Fruit fly (Drosophila melanogaster): Measurements from ENCODE around the gene CG32269.

CG32269 gene

dm6 chr3L:3206263-3206662, 2.5 kb downstream of the CG32269 start, which contains the start of gene CG33160 (continued):
- no peak for TF ChIP-seq dysf (GFP tag; IDR thresholded peaks at IDR 0.05)
- TF ChIP-seq esg (GFP tag; conservative IDR thresholded peaks at IDR 0.05), result no peak
- TF ChIP-seq CG2120 (GFP tag; optimal IDR thresholded peaks at IDR 0.05), result no peak
- TF ChIP-seq sc (optimal IDR thresholded peaks at IDR 0.05), result no peak
- TF ChIP-seq sc (GFP tag; optimal IDR thresholded peaks at IDR 0.05), result no peak
- TF ChIP-seq ftz-f1 (GFP tag; optimal IDR thresholded peaks at IDR 0.05), result no peak
- no peak for TF ChIP-seq Dfd (GFP tag; optimal IDR thresholded peaks at IDR 0.05)
- TF ChIP-seq dmrt11E (tag; optimal IDR thresholded peaks at IDR 0.05), result no peak
- TF ChIP-seq CG2202 (tag; optimal IDR thresholded peaks at IDR 0.05), result no peak

- TF ChIP-seq Lhr (GFP tag; optimal IDR thresholded peaks at IDR 0.05) (no peak), CG13123 (GFP tag; optimal IDR thresholded peaks at IDR 0.05) (no peak), CG8388 (GFP tag; optimal IDR thresholded peaks at IDR 0.05) (no peak), Ptx1 (GFP tag; IDR thresholded peaks at IDR 0.05) (no peak), mld (GFP tag; IDR thresholded peaks at IDR 0.05; ENCODE audit: partially characterized antibody) (no peak), Gsc (GFP tag; IDR thresholded peaks at IDR 0.05) (no peak), Hr78 (GFP tag; optimal IDR thresholded peaks at IDR 0.05) (no peak), CG3847 (GFP tag; IDR thresholded peaks at IDR 0.05) (no peak), CG10543 (GFP tag; optimal IDR thresholded peaks at IDR 0.05) (no peak), CG2712 (tag; optimal IDR thresholded peaks at IDR 0.05) (no peak)
These were observed 3.4 kb downstream of the CG32269 start, which contains the start of gene CG32277 for dm6 chr3L:3205349-3205748. Gene CG32277 (minus strand): TSS chr3L:3205449.

dm6 chr3L:3204348-3204747, 4.4 kb downstream of the CG32269 start, which contains the start of gene CG33159:
Gene CG33159 (minus strand): TSS chr3L:3204448.
- TF ChIP-seq wek (GFP tag; optimal IDR thresholded peaks at IDR 0.05), result no peak
- TF ChIP-seq vvl (GFP tag; IDR thresholded peaks at IDR 0.05), result no peak
- TF ChIP-seq Lim3 (GFP tag; IDR thresholded peaks at IDR 0.05), result no peak
- no peak for TF ChIP-seq CG13894 (tag; optimal IDR thresholded peaks at IDR 0.05)
- no peak for TF ChIP-seq CG9609 (GFP tag; optimal IDR thresholded peaks at IDR 0.05)
- TF ChIP-seq Sry-δ (GFP tag; optimal IDR thresholded peaks at IDR 0.05), result no peak
- no peak for TF ChIP-seq B-H2 (GFP tag; optimal IDR thresholded peaks at IDR 0.05)
- no peak for TF ChIP-seq pita (GFP tag; optimal IDR thresholded peaks at IDR 0.05)
- no peak for TF ChIP-seq CG31224 (GFP tag; IDR thresholded peaks at IDR 0.05)
- no peak for TF ChIP-seq CG12299 (tag; optimal IDR thresholded peaks at IDR 0.05)
- TF ChIP-seq pb (GFP tag; optimal IDR thresholded peaks at IDR 0.05), result no peak
- TF ChIP-seq ap (GFP tag; IDR thresholded peaks at IDR 0.05), result no peak
- no peak for TF ChIP-seq trh (GFP tag; optimal IDR thresholded peaks at IDR 0.05)
- TF ChIP-seq Hr3 (GFP tag; optimal IDR thresholded peaks at IDR 0.05), result no peak
- TF ChIP-seq NFAT (GFP tag; IDR thresholded peaks at IDR 0.05), result no peak
- TF ChIP-seq gce (GFP tag; IDR thresholded peaks at IDR 0.05), result no peak
- no peak for TF ChIP-seq CG1233 (GFP tag; optimal IDR thresholded peaks at IDR 0.05)
- no peak for TF ChIP-seq CG3995 (GFP tag; optimal IDR thresholded peaks at IDR 0.05)
- TF ChIP-seq CG15696 (tag; optimal IDR thresholded peaks at IDR 0.05), result no peak
- no peak for TF ChIP-seq CG8281 (tag; optimal IDR thresholded peaks at IDR 0.05)
